1 worm cellular context compared by ENCODE assay signal in the genomic region with DNA sequence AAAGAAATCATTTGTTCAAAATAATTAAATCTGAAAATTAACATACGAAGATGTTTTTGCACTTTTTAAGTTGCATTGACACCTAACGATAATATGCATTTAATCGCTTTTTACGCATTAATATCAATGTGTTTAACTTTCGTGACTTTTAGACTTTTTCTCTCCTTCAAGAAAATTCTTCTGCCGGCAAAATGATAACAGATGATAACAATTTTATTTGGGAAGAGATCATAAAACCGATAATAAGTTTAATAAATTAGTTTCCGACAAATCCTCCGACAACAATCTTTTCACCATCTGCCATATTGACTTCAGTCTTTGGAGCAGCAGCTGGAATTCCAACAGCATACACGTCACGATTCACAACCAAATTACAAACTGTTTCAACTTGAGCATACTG.
TF ChIP-seq lines count a peak whose summit lies in the region.

No protein-coding gene starts in this region.

TF ChIP-seq in whole organism, L4 larva, 104 proteins besides CTCF, POLR2A, EP300 and RAD21 (continued from another document):
- no peak for TF ChIP-seq mxl-2 (GFP tag; conservative IDR thresholded peaks at IDR 0.05; lab: Robert Waterston, UW)
- TF ChIP-seq egl-43 (GFP tag; IDR thresholded peaks at IDR 0.05; lab: Robert Waterston, UW) = no peak
- no peak for TF ChIP-seq sdz-12 (GFP tag; optimal IDR thresholded peaks at IDR 0.05; lab: Kevin White, UChicago)
- TF ChIP-seq nhr-11 (tag; optimal IDR thresholded peaks at IDR 0.05; lab: Kevin White, UChicago) = no peak
- no peak for TF ChIP-seq dmd-9 (GFP tag; IDR thresholded peaks at IDR 0.05; lab: Robert Waterston, UW)
- peak in 1 of 2 experiments; percentile 18 for TF ChIP-seq hif-1 (tag; optimal IDR thresholded peaks at IDR 0.05; lab: Kevin White, UChicago)
- TF ChIP-seq F26F4.8 (GFP tag; conservative IDR thresholded peaks at IDR 0.05; lab: Robert Waterston, UW) = no peak
- peak; percentile 70 for TF ChIP-seq nhr-28 (tag; optimal IDR thresholded peaks at IDR 0.05; lab: Kevin White, UChicago)
- no peak for TF ChIP-seq zfp-2 (tag; optimal IDR thresholded peaks at IDR 0.05; lab: Kevin White, UChicago)
- TF ChIP-seq Y105C5A.15 (GFP tag; IDR thresholded peaks at IDR 0.05; lab: Robert Waterston, UW) = no peak
- peak; percentile 82 for TF ChIP-seq php-3 (GFP tag; IDR thresholded peaks at IDR 0.05; lab: Robert Waterston, UW)
- no peak for TF ChIP-seq mdt-29 (GFP tag; IDR thresholded peaks at IDR 0.05; lab: Robert Waterston, UW)
- TF ChIP-seq ceh-20 (GFP tag; IDR thresholded peaks at IDR 0.05; lab: Robert Waterston, UW) = no peak
- TF ChIP-seq unc-62 (GFP tag; optimal IDR thresholded peaks at IDR 0.05 in 1 of 2; lab: Kevin White, UChicago) = no peak
- no peak for TF ChIP-seq unc-62 (tag; optimal IDR thresholded peaks at IDR 0.05; lab: Kevin White, UChicago)
- TF ChIP-seq snpc-1.2 (GFP tag; IDR thresholded peaks at IDR 0.05; lab: Robert Waterston, UW) = no peak
- no peak for TF ChIP-seq pha-4 (GFP tag; IDR thresholded peaks at IDR 0.05; lab: Robert Waterston, UW)
- no peak for TF ChIP-seq pha-4 (tag; optimal IDR thresholded peaks at IDR 0.05; lab: Kevin White, UChicago)
- peak; percentile 46 for TF ChIP-seq hlh-11 (tag; optimal IDR thresholded peaks at IDR 0.05; lab: Kevin White, UChicago)
- TF ChIP-seq spr-1 (tag; optimal IDR thresholded peaks at IDR 0.05; lab: Kevin White, UChicago) = no peak
